Fruit fly (Drosophila melanogaster) whole organism, pupa: ENCODE data around the gene CG5255.

Experiments
- CG10348 ChIP-seq: fragments of 200-800 bp; sonication (Bioruptor generic); IDR thresholded peaks from 2 replicates; pipeline ENCODE4 v1.3.6; 2022; ENCODE audit warnings: missing biosample characterization, missing genetic modification characterization
- CG12605 ChIP-seq: fragments of 200-800 bp; sonication (Bioruptor generic); IDR thresholded peaks from 2 replicates; pipeline ENCODE4 v1.3.6; 2022; ENCODE audit warnings: missing biosample characterization, missing genetic modification characterization
- CG13204 ChIP-seq: fragments of 200-800 bp; sonication (Bioruptor generic); optimal IDR thresholded peaks from 2 replicates; lab custom pipeline; 2018; ENCODE audit warnings: missing biosample characterization, mild to moderate bottlenecking, missing genetic modification characterization, moderate library complexity
- CG14655 ChIP-seq: fragments of 200-800 bp; sonication (Bioruptor generic); optimal IDR thresholded peaks from 3 replicates; lab custom pipeline; 2017; ENCODE audit warnings: mild to moderate bottlenecking, missing biosample characterization, missing genetic modification reagents, missing genetic modification characterization
- CG15710 ChIP-seq: fragments of 200-800 bp; sonication (Bioruptor generic); optimal IDR thresholded peaks from 2 replicates; lab custom pipeline; 2018; ENCODE audit warnings: missing biosample characterization, mild to moderate bottlenecking, missing genetic modification characterization, moderate library complexity
- CG17806 ChIP-seq: fragments of 200-800 bp; sonication (Bioruptor generic); optimal IDR thresholded peaks from 2 replicates; lab custom pipeline; 2018; ENCODE audit warnings: missing biosample characterization, mild to moderate bottlenecking, missing genetic modification characterization, moderate library complexity
- CG32121 ChIP-seq: fragments of 200-800 bp; sonication (Bioruptor generic); IDR thresholded peaks from 2 replicates; pipeline ENCODE4 v1.3.6; 2022; ENCODE audit warnings: missing biosample characterization, missing genetic modification characterization
- CG34367 ChIP-seq: fragments of 200-800 bp; sonication (Bioruptor generic); optimal IDR thresholded peaks from 2 replicates; lab custom pipeline; 2018; ENCODE audit warnings: missing biosample characterization, mild to moderate bottlenecking, missing genetic modification characterization
- CG4496 ChIP-seq: fragments of 200-800 bp; sonication (Bioruptor generic); IDR thresholded peaks from 3 replicates; pipeline ENCODE4 v1.3.6; 2022; ENCODE audit warnings: missing biosample characterization, missing genetic modification characterization
- CG8159 ChIP-seq: fragments of 200-800 bp; sonication (Bioruptor generic); optimal IDR thresholded peaks from 3 replicates; lab custom pipeline; 2018; ENCODE audit warnings: missing biosample characterization, mild to moderate bottlenecking, missing genetic modification characterization, moderate library complexity
- CG8301 ChIP-seq: fragments of 200-800 bp; sonication (Bioruptor generic); optimal IDR thresholded peaks from 2 replicates; lab custom pipeline; 2018; ENCODE audit warnings: missing biosample characterization, mild to moderate bottlenecking, missing genetic modification characterization
- CG9948 ChIP-seq: fragments of 200-800 bp; sonication (Bioruptor generic); optimal IDR thresholded peaks from 2 replicates; lab custom pipeline; 2018; ENCODE audit warnings: missing biosample characterization, mild to moderate bottlenecking, missing genetic modification characterization, moderate library complexity
- D1 ChIP-seq: fragments of 200-800 bp; sonication (Bioruptor generic); optimal IDR thresholded peaks from 2 replicates; lab custom pipeline; 2018; ENCODE audit warnings: missing biosample characterization, mild to moderate bottlenecking, missing genetic modification characterization, moderate library complexity
- EcR ChIP-seq: fragments of 200-800 bp; sonication (Bioruptor generic); optimal IDR thresholded peaks from 3 replicates; lab custom pipeline; 2019; ENCODE audit warnings: missing biosample characterization, missing genetic modification characterization, mild to moderate bottlenecking, moderate library complexity, missing genetic modification reagents
- Ets98B ChIP-seq: fragments of 200-800 bp; sonication (Bioruptor generic); IDR thresholded peaks from 2 replicates; pipeline ENCODE4 v1.3.6; 2022; ENCODE audit warnings: missing biosample characterization, missing genetic modification characterization
- Pif1A ChIP-seq: fragments of 200-800 bp; sonication (Bioruptor generic); optimal IDR thresholded peaks from 3 replicates; lab custom pipeline; 2016; ENCODE audit warnings: missing biosample characterization, missing genetic modification characterization
- Pif1B ChIP-seq: fragments of 200-800 bp; sonication (Bioruptor generic); optimal IDR thresholded peaks from 3 replicates; lab custom pipeline; 2016; ENCODE audit warnings: missing biosample characterization, missing genetic modification characterization
- Snoo ChIP-seq: fragments of 200-800 bp; sonication (Bioruptor generic); optimal IDR thresholded peaks from 3 replicates; lab custom pipeline; 2017; ENCODE audit warnings: missing biosample characterization, mild to moderate bottlenecking, missing genetic modification characterization, inconsistent platforms
- fd96Ca ChIP-seq: fragments of 200-800 bp; sonication (Bioruptor generic); IDR thresholded peaks from 3 replicates; pipeline ENCODE4 v1.3.6; 2022; ENCODE audit warnings: missing biosample characterization, missing genetic modification characterization
- gl ChIP-seq: fragments of 200-800 bp; sonication (Bioruptor generic); optimal IDR thresholded peaks from 2 replicates; lab custom pipeline; 2018; ENCODE audit warnings: missing biosample characterization, mild to moderate bottlenecking, missing genetic modification characterization
- rn ChIP-seq: fragments of 200-800 bp; sonication (Bioruptor generic); IDR thresholded peaks from 2 replicates; pipeline ENCODE4 v1.3.6; 2022; ENCODE audit warnings: missing biosample characterization, missing genetic modification characterization

Gene CG5255

dm6 chr3R:17150287-17150686 is 12.6 kb downstream of the CG5255 start, which contains the start of gene Smug:
Gene Smug, plus strand, starts transcription at chr3R:17150587.
- no peak for TF ChIP-seq Snoo (tag; lab: Kevin White, UChicago)
- TF ChIP-seq CG14655 (GFP tag; lab: Kevin White, UChicago), result no peak
- TF ChIP-seq EcR, result no peak
- no peak for TF ChIP-seq Pif1B
- no peak for TF ChIP-seq CG10348 (GFP tag; lab: Robert Waterston, UW)
- no peak for TF ChIP-seq CG15710 (tag; lab: Kevin White, UChicago)
- no peak for TF ChIP-seq rn (GFP tag; lab: Robert Waterston, UW)
- no peak for TF ChIP-seq CG13204
- TF ChIP-seq CG12605 (GFP tag; lab: Robert Waterston, UW), result no peak
- TF ChIP-seq CG32121 (GFP tag; lab: Robert Waterston, UW), result no peak

dm6 chr3R:17151376-17152026 is 13.8 kb downstream of the CG5255 start, which contains the start of gene CG5292:
Gene CG5292, plus strand, starts transcription at chr3R:17151861.
- TF ChIP-seq CG12605 (GFP tag; lab: Robert Waterston, UW) (peak; percentile 63), CG9948 (no peak), EcR (no peak), fd96Ca (GFP tag; lab: Robert Waterston, UW) (no peak), Snoo (tag; lab: Kevin White, UChicago) (no peak), D1 (tag; lab: Kevin White, UChicago) (no peak), CG10348 (GFP tag; lab: Robert Waterston, UW) (no peak), gl (tag; lab: Kevin White, UChicago) (no peak), Ets98B (GFP tag; lab: Robert Waterston, UW) (peak; percentile 69), CG8159 (peak; percentile 30), CG4496 (GFP tag; lab: Robert Waterston, UW) (peak; percentile 78), CG34367 (no peak), Pif1A (GFP tag; lab: Kevin White, UChicago) (no peak), CG17806 (no peak), CG13204 (no peak), CG15710 (tag; lab: Kevin White, UChicago) (peak; percentile 29), rn (GFP tag; lab: Robert Waterston, UW) (no peak), CG8301 (tag; lab: Kevin White, UChicago) (no peak), CG14655 (GFP tag; lab: Kevin White, UChicago) (no peak), CG32121 (GFP tag; lab: Robert Waterston, UW) (peak; percentile 42; the same call in 1 of the 2 replicates), Pif1B (peak; percentile 41)
- TF ChIP-seq, all 21 proteins: peak for 7

dm6 chr3R:17178140-17178539 is 40.4 kb downstream of the CG5255 start:
- TF ChIP-seq CG32121 (GFP tag; lab: Robert Waterston, UW) (no peak), CG8159 (no peak), gl (tag; lab: Kevin White, UChicago) (no peak), Pif1B (no peak), CG4496 (GFP tag; lab: Robert Waterston, UW) (no peak), EcR (no peak), CG10348 (GFP tag; lab: Robert Waterston, UW) (no peak), rn (GFP tag; lab: Robert Waterston, UW) (no peak), Pif1A (GFP tag; lab: Kevin White, UChicago) (no peak), CG14655 (GFP tag; lab: Kevin White, UChicago) (no peak), CG12605 (GFP tag; lab: Robert Waterston, UW) (no peak), CG8301 (tag; lab: Kevin White, UChicago) (no peak), Snoo (tag; lab: Kevin White, UChicago) (no peak)
